Fruit fly (Drosophila melanogaster) whole organism, embryonic: ENCODE measurements around the gene CG9471.
A peak's percentile ranks its signal among the peaks of the same experiment; 100 is the strongest.

Experiments used
- Aef1 ChIP-seq: fragments of 200-800 bp; sonication (Bioruptor generic); IDR thresholded peaks from 3 replicates; pipeline ENCODE4 v1.3.6; 2022; ENCODE audit warnings: missing biosample characterization, missing genetic modification characterization
- B-H2 ChIP-seq: fragments of 200-800 bp; sonication (Bioruptor generic); optimal IDR thresholded peaks from 2 replicates; lab custom pipeline; 2018; ENCODE audit warnings: missing biosample characterization, mild to moderate bottlenecking, missing genetic modification characterization
- Blimp-1 ChIP-seq: fragments of 200-800 bp; sonication (Bioruptor generic); optimal IDR thresholded peaks from 3 replicates; lab custom pipeline; 2018; ENCODE audit warnings: missing biosample characterization, missing genetic modification characterization, mild to moderate bottlenecking, moderate library complexity, missing genetic modification reagents
- CG11085 ChIP-seq: fragments of 200-800 bp; sonication (Bioruptor generic); IDR thresholded peaks from 2 replicates; pipeline ENCODE4 v1.3.6; 2022; ENCODE audit warnings: missing biosample characterization, missing genetic modification characterization
- CG11247 ChIP-seq: fragments of 200-800 bp; sonication (Bioruptor generic); IDR thresholded peaks from 2 replicates; pipeline ENCODE4 v1.3.6; 2022; ENCODE audit warnings: missing biosample characterization, missing genetic modification characterization
- CG12744 ChIP-seq: fragments of 200-800 bp; sonication (Bioruptor generic); optimal IDR thresholded peaks from 2 replicates; lab custom pipeline; 2016; ENCODE audit warnings: missing biosample characterization, missing genetic modification characterization
- CG13424 ChIP-seq: fragments of 200-800 bp; sonication (Bioruptor generic); optimal IDR thresholded peaks from 2 replicates; lab custom pipeline; 2019; ENCODE audit warnings: missing biosample characterization, mild to moderate bottlenecking, missing genetic modification characterization, moderate library complexity
- CG15479 ChIP-seq: fragments of 200-800 bp; sonication (Bioruptor generic); optimal IDR thresholded peaks from 3 replicates; lab custom pipeline; 2019; ENCODE audit warnings: missing biosample characterization, mild to moderate bottlenecking, missing genetic modification characterization, moderate library complexity
- CG15696 ChIP-seq: fragments of 200-800 bp; sonication (Bioruptor generic); optimal IDR thresholded peaks from 2 replicates; lab custom pipeline; 2019; ENCODE audit warnings: missing biosample characterization, mild to moderate bottlenecking, missing genetic modification characterization, moderate library complexity
- CG17612 ChIP-seq: fragments of 200-800 bp; sonication (Bioruptor generic); IDR thresholded peaks from 2 replicates; pipeline ENCODE4 v1.3.6; 2022; ENCODE audit warnings: missing biosample characterization, missing genetic modification characterization
- CG18262 ChIP-seq: fragments of 200-800 bp; optimal IDR thresholded peaks from 3 replicates; lab custom pipeline; 2019; ENCODE audit warnings: missing biosample characterization, mild to moderate bottlenecking, missing genetic modification characterization, moderate library complexity
- CG2712 ChIP-seq: fragments of 200-800 bp; optimal IDR thresholded peaks from 3 replicates; lab custom pipeline; 2019; ENCODE audit warnings: missing biosample characterization, mild to moderate bottlenecking, missing genetic modification characterization, moderate library complexity
- CG3407 ChIP-seq: fragments of 200-800 bp; sonication (Bioruptor generic); optimal IDR thresholded peaks from 2 replicates; lab custom pipeline; 2018; ENCODE audit warnings: missing biosample characterization, mild to moderate bottlenecking, missing genetic modification characterization
- CG6854 ChIP-seq: fragments of 200-800 bp; sonication (Bioruptor generic); optimal IDR thresholded peaks from 3 replicates; lab custom pipeline; 2017; ENCODE audit warnings: missing biosample characterization, mild to moderate bottlenecking, missing genetic modification characterization
- CG7839 ChIP-seq: fragments of 200-800 bp; sonication (Bioruptor generic); optimal IDR thresholded peaks from 3 replicates; lab custom pipeline; 2018; ENCODE audit warnings: missing biosample characterization, mild to moderate bottlenecking, missing genetic modification characterization, moderate library complexity
- CG8281 ChIP-seq: fragments of 200-800 bp; sonication (Bioruptor generic); optimal IDR thresholded peaks from 2 replicates; lab custom pipeline; 2018; ENCODE audit warnings: missing biosample characterization, mild to moderate bottlenecking, missing genetic modification characterization, moderate library complexity
- D19B ChIP-seq: fragments of 200-800 bp; sonication (Bioruptor generic); optimal IDR thresholded peaks from 2 replicates; lab custom pipeline; 2017; ENCODE audit warnings: missing biosample characterization, mild to moderate bottlenecking, missing genetic modification characterization
- Dref ChIP-seq: fragments of 200-800 bp; sonication (Bioruptor generic); IDR thresholded peaks from 2 replicates; pipeline ENCODE4 v1.3.6; 2022; ENCODE audit warnings: missing biosample characterization, missing genetic modification characterization
- E2f1 ChIP-seq: fragments of 200-800 bp; sonication (Bioruptor generic); IDR thresholded peaks from 2 replicates; pipeline ENCODE4 v1.3.6; 2022; ENCODE audit warnings: missing biosample characterization, missing genetic modification characterization
- E2f2 ChIP-seq: fragments of 200-800 bp; sonication (Bioruptor generic); IDR thresholded peaks from 2 replicates; pipeline ENCODE4 v1.3.6; 2022; ENCODE audit warnings: missing biosample characterization, missing genetic modification characterization
- Gug ChIP-seq: fragments of 200-800 bp; sonication (Bioruptor generic); IDR thresholded peaks from 4 replicates; pipeline ENCODE4 v1.3.6; 2022; ENCODE audit warnings: missing biosample characterization, missing genetic modification characterization
- HHEX ChIP-seq: fragments of 200-800 bp; sonication (Bioruptor generic); optimal IDR thresholded peaks from 3 replicates; lab custom pipeline; 2017; ENCODE audit warnings: missing biosample characterization, mild to moderate bottlenecking, missing genetic modification characterization, missing genetic modification reagents
- Hey ChIP-seq: fragments of 200-800 bp; sonication (Bioruptor generic); optimal IDR thresholded peaks from 3 replicates; lab custom pipeline; 2018; ENCODE audit warnings: missing biosample characterization, mild to moderate bottlenecking, missing genetic modification characterization
- Myb ChIP-seq: fragments of 200-800 bp; sonication (Bioruptor generic); optimal IDR thresholded peaks from 2 replicates; lab custom pipeline; 2016; ENCODE audit warnings: missing biosample characterization, missing genetic modification characterization
- NK7.1 ChIP-seq: fragments of 200-800 bp; sonication (Bioruptor generic); optimal IDR thresholded peaks from 3 replicates; lab custom pipeline; 2016; ENCODE audit warnings: missing biosample characterization, missing genetic modification characterization
- Oaz ChIP-seq: fragments of 200-800 bp; sonication (Bioruptor generic); IDR thresholded peaks from 2 replicates; pipeline ENCODE4 v1.3.6; 2022; ENCODE audit warnings: missing biosample characterization, missing genetic modification characterization
- Sin3A ChIP-seq: fragments of >200 bp; optimal IDR thresholded peaks from 2 replicates; lab custom pipeline; 2018
- Sox100B ChIP-seq: fragments of 200-800 bp; sonication (Bioruptor generic); optimal IDR thresholded peaks from 3 replicates; lab custom pipeline; 2018; ENCODE audit warnings: missing biosample characterization, mild to moderate bottlenecking, missing genetic modification characterization
- Tbp ChIP-seq: fragments of >200 bp; optimal IDR thresholded peaks from 2 replicates; lab custom pipeline; 2018; ENCODE audit warnings: missing biosample characterization, missing genetic modification characterization
- Usf ChIP-seq: fragments of 200-800 bp; sonication (Bioruptor generic); optimal IDR thresholded peaks from 2 replicates; lab custom pipeline; 2017; ENCODE audit warnings: missing genotype, missing biosample characterization, missing genetic modification characterization
- Xrp1 ChIP-seq: fragments of 200-800 bp; sonication (Bioruptor generic); IDR thresholded peaks from 2 replicates; pipeline ENCODE4 v1.3.6; 2022; ENCODE audit warnings: missing biosample characterization, missing genetic modification characterization
- ab ChIP-seq: fragments of 200-800 bp; sonication (Bioruptor generic); optimal IDR thresholded peaks from 2 replicates; lab custom pipeline; 2016; ENCODE audit warnings: missing biosample characterization, missing genetic modification characterization
- al ChIP-seq: fragments of 200-800 bp; sonication (Bioruptor generic); IDR thresholded peaks from 2 replicates; pipeline ENCODE4 v1.3.6; 2022; ENCODE audit warnings: missing biosample characterization, missing genetic modification characterization
- chn ChIP-seq: fragments of 200-800 bp; sonication (Bioruptor generic); optimal IDR thresholded peaks from 2 replicates; lab custom pipeline; 2016; ENCODE audit warnings: missing biosample characterization, missing genetic modification characterization
- disco-r ChIP-seq: fragments of 200-800 bp; sonication (Bioruptor generic); optimal IDR thresholded peaks from 2 replicates; lab custom pipeline; 2016; ENCODE audit warnings: missing biosample characterization, missing genetic modification characterization
- gfzf ChIP-seq: fragments of 200-800 bp; sonication (Bioruptor generic); optimal IDR thresholded peaks from 2 replicates; lab custom pipeline; 2016; ENCODE audit warnings: missing biosample characterization, mild to moderate bottlenecking, missing genetic modification characterization, moderate library complexity
- hth ChIP-seq: fragments of >200 bp; optimal IDR thresholded peaks from 2 replicates; lab custom pipeline; 2017; ENCODE audit warnings: inconsistent platforms
- inv ChIP-seq: fragments of 200-800 bp; sonication (Bioruptor generic); IDR thresholded peaks from 2 replicates; pipeline ENCODE4 v1.3.6; 2022; ENCODE audit warnings: missing biosample characterization, missing genetic modification characterization; ENCODE audit not compliant: partially characterized antibody
- jigr1 ChIP-seq: fragments of 200-800 bp; sonication (Bioruptor generic); IDR thresholded peaks from 3 replicates; pipeline ENCODE4 v1.3.6; 2022; ENCODE audit warnings: missing biosample characterization, missing genetic modification characterization
- p53 ChIP-seq: fragments of 200-800 bp; sonication (Bioruptor generic); optimal IDR thresholded peaks from 2 replicates; lab custom pipeline; 2016; ENCODE audit warnings: missing biosample characterization, missing genetic modification characterization
- pho ChIP-seq: fragments of 200-800 bp; sonication (Bioruptor generic); optimal IDR thresholded peaks from 2 replicates; lab custom pipeline; 2016; ENCODE audit warnings: missing biosample characterization, missing genetic modification characterization
- prd ChIP-seq, 3 experiments: fragments of >200 bp in 2 of 3; fragments of 200-800 bp in 1 of 3; sonication (Bioruptor generic) in 1 of 3; optimal IDR thresholded peaks in 2 of 3; IDR thresholded peaks in 1 of 3; 2 replicates in 2 of 3; 3 replicates in 1 of 3; pipeline versions ENCODE4 v1.3.6 to Lab custom; 2017 to 2022; ENCODE audit warnings: missing biosample characterization in 1 of 3, missing genetic modification characterization in 1 of 3
- repo ChIP-seq: fragments of 200-800 bp; sonication (Bioruptor generic); optimal IDR thresholded peaks from 2 replicates; lab custom pipeline; 2016; ENCODE audit warnings: missing biosample characterization, missing genetic modification characterization
- run ChIP-seq: fragments of 200-800 bp; sonication (Bioruptor generic); optimal IDR thresholded peaks from 3 replicates; lab custom pipeline; 2018; ENCODE audit warnings: missing biosample characterization, mild to moderate bottlenecking, missing genetic modification characterization
- sisA ChIP-seq: fragments of 200-800 bp; sonication (Bioruptor generic); IDR thresholded peaks from 2 replicates; pipeline ENCODE4 v1.3.6; 2022; ENCODE audit warnings: missing biosample characterization, missing genetic modification characterization
- so ChIP-seq: fragments of 200-800 bp; sonication (Bioruptor generic); IDR thresholded peaks from 3 replicates; pipeline ENCODE4 v1.3.6; 2022; ENCODE audit warnings: missing biosample characterization, missing genetic modification characterization
- ssp ChIP-seq: fragments of 200-800 bp; sonication (Bioruptor generic); IDR thresholded peaks from 2 replicates; pipeline ENCODE4 v1.3.6; 2022; ENCODE audit warnings: missing biosample characterization, missing genetic modification characterization
- unc-4 ChIP-seq: fragments of 200-800 bp; sonication (Bioruptor generic); IDR thresholded peaks from 2 replicates; pipeline ENCODE4 v1.3.6; 2022; ENCODE audit warnings: missing biosample characterization, missing genetic modification characterization; ENCODE audit not compliant: partially characterized antibody
- vfl ChIP-seq: fragments of 200-800 bp; sonication (Bioruptor generic); optimal IDR thresholded peaks from 2 replicates; lab custom pipeline; 2016; ENCODE audit warnings: missing biosample characterization, missing genetic modification characterization

Gene CG9471

DNA sequence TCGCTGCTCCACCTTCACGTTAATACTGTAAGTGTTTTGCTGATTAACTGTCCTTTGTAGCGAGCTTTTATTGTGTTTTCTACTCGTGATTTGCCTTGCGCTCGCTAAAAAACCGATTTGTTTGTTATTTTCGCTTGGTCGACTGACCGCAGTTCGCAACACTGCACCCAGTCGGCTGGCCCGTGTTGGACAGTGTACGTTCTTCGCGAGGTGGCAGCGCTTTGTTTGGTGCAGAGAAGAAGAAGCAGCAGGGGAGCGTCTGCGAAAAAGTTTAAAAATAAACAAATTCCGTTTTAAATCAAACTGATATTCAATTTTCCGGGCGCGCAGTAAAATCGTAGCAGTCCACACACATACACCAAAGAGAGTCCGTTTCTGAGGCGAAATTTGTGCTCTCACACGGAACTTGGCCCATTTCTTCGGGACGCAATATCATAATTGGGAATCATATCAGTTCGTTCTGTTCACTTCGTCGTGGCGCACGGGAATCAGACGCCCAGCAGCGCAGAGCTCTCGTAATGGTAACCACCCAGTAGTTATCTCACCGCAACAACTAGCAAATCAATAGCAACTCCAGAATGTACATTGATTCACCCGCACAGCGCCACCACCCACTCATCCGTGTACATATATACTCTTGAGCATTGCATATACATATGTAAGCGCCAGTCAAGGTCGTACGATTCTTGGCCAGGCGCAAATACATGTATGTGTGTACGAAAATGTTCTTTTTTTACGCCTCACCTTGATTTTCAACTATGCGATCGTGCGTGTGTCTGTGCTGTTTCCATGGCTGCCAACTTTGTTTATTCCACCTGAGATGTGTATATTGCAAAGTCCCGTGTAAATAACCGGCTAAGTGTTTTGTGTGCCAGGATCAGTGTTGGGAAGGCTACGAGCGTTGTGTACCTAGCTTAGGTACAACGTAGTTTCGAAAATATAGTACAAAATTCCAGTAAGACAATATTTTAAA is 3.4 kb downstream of the CG9471 start, which contains the start of gene Naa80 (continued):
- TF ChIP-seq NK7.1 = peak; percentile 31
- TF ChIP-seq E2f1 (GFP tag; lab: Robert Waterston, UW) = peak; percentile 58; the same call in 1 of the 2 replicates
- TF ChIP-seq HHEX = peak; percentile 66
- no peak for TF ChIP-seq Sox100B
- TF ChIP-seq CG11247 (GFP tag; lab: Robert Waterston, UW) = peak; percentile 79
- peak; percentile 54 for TF ChIP-seq CG7839 (tag; lab: Kevin White, UChicago)
- TF ChIP-seq run (tag; lab: Kevin White, UChicago) = no peak
- TF ChIP-seq ssp = peak; percentile 41; the same call in 1 of the 2 replicates
- TF ChIP-seq Xrp1 (GFP tag; lab: Robert Waterston, UW) = peak; percentile 59; the same call in 1 of the 2 replicates
- peak; percentile 11 for TF ChIP-seq CG18262 (tag; lab: Kevin White, UChicago)
- TF ChIP-seq so (GFP tag; lab: Robert Waterston, UW) = no peak
- TF ChIP-seq Tbp (GFP tag; lab: Kevin White, UChicago) = peak; percentile 9
- TF ChIP-seq Sin3A (lab: Kevin White, UChicago) = peak; percentile 76
- TF ChIP-seq CG17612 (GFP tag; lab: Robert Waterston, UW) = no peak
- peak; percentile 14 for TF ChIP-seq Hey (tag; lab: Kevin White, UChicago)
- peak; percentile 19 for TF ChIP-seq CG12744 (GFP tag; lab: Kevin White, UChicago)
- TF ChIP-seq CG15696 (tag; lab: Kevin White, UChicago) = peak; percentile 53
- TF ChIP-seq Myb (GFP tag; lab: Kevin White, UChicago) = peak; percentile 96
- TF ChIP-seq Blimp-1 (GFP tag; lab: Kevin White, UChicago) = no peak
- no peak for TF ChIP-seq CG6854
- peak; percentile 35 for TF ChIP-seq CG2712 (tag; lab: Kevin White, UChicago)
- peak; percentile 67 for TF ChIP-seq p53 (GFP tag; lab: Kevin White, UChicago)
- TF ChIP-seq Gug = peak; percentile 50; the same call in 2 of the 4 replicates
- peak; percentile 77 for TF ChIP-seq vfl (GFP tag; lab: Kevin White, UChicago)
- peak; percentile 37; the same call in 1 of the 3 replicates for TF ChIP-seq Aef1 (GFP tag; lab: Robert Waterston, UW)
- TF ChIP-seq disco-r (GFP tag; lab: Kevin White, UChicago) = peak; percentile 7
- no peak for TF ChIP-seq prd (optimal IDR thresholded peaks at IDR 0.05; lab: Kevin White, UChicago)
- TF ChIP-seq prd (GFP tag; IDR thresholded peaks at IDR 0.05; lab: Robert Waterston, UW) = peak; percentile 61; the same call in 2 of the 3 replicates
- TF ChIP-seq CG13424 = peak; percentile 52
- no peak for TF ChIP-seq hth (lab: Kevin White, UChicago)
- TF ChIP-seq jigr1 (GFP tag; lab: Robert Waterston, UW) = no peak
- peak; percentile 8 for TF ChIP-seq D19B
- no peak for TF ChIP-seq ab (GFP tag; lab: Kevin White, UChicago)
- TF ChIP-seq repo (GFP tag; lab: Kevin White, UChicago) = peak; percentile 57
- no peak for TF ChIP-seq CG3407 (GFP tag; lab: Kevin White, UChicago)
- TF ChIP-seq chn (GFP tag; lab: Kevin White, UChicago) = peak; percentile 80
- peak; percentile 28; the same call in 1 of the 2 replicates for TF ChIP-seq inv (GFP tag; lab: Robert Waterston, UW)
- TF ChIP-seq CG15479 (GFP tag; lab: Kevin White, UChicago) = no peak
- TF ChIP-seq B-H2 = peak; percentile 84
- peak; percentile 76 for TF ChIP-seq pho (GFP tag; lab: Kevin White, UChicago)
- TF ChIP-seq sisA (GFP tag; lab: Robert Waterston, UW) = peak; percentile 60
- no peak for TF ChIP-seq CG8281
- peak; percentile 50 for TF ChIP-seq Dref (GFP tag; lab: Robert Waterston, UW)
- TF ChIP-seq unc-4 (GFP tag; lab: Robert Waterston, UW) = no peak; the same call in 1 of the 2 replicates
- peak; percentile 84 for TF ChIP-seq E2f2 (GFP tag; lab: Robert Waterston, UW)
- peak; percentile 8; the same call in 1 of the 2 replicates for TF ChIP-seq CG11085 (GFP tag; lab: Robert Waterston, UW)
- peak; percentile 10 for TF ChIP-seq Usf (GFP tag; lab: Kevin White, UChicago)
- TF ChIP-seq Oaz (GFP tag; lab: Robert Waterston, UW) = no peak
- TF ChIP-seq gfzf (GFP tag; lab: Kevin White, UChicago) = peak; percentile 38
- TF ChIP-seq al (GFP tag; lab: Robert Waterston, UW) = peak; percentile 61
